Worm (Caenorhabditis elegans): ENCODE data around the gene ZK632.14.

ce11 chrIII:9765465-9765900, 47.8 kb upstream of the ZK632.14 start:
- TF ChIP-seq nhr-237 (tag; optimal IDR thresholded peaks at IDR 0.05): peak; percentile 86
- TF ChIP-seq zip-8 (tag; optimal IDR thresholded peaks at IDR 0.05): no peak
- peak; percentile 99 for TF ChIP-seq lsy-2 (tag; optimal IDR thresholded peaks at IDR 0.05)
- peak; percentile 45 for TF ChIP-seq elt-3 (tag; optimal IDR thresholded peaks at IDR 0.05)
- TF ChIP-seq lin-13 (tag; optimal IDR thresholded peaks at IDR 0.05): peak; percentile 97
- TF ChIP-seq nhr-2 (tag; optimal IDR thresholded peaks at IDR 0.05): peak; percentile 25
- TF ChIP-seq snpc-4 (tag; optimal IDR thresholded peaks at IDR 0.05): no peak
- peak; percentile 39 for TF ChIP-seq unc-39 (tag; optimal IDR thresholded peaks at IDR 0.05)

All from whole organism, mixed stage, embryonic.